Fruit fly (Drosophila melanogaster): Measurements from ENCODE around the gene CG16700.

Gene CG16700

dm6 chrX:17110556-17111177 lies 19.0 kb downstream of the CG16700 start:
- TF ChIP-seq CG5204 (GFP tag; optimal IDR thresholded peaks at IDR 0.05): no peak
- TF ChIP-seq tj (GFP tag; optimal IDR thresholded peaks at IDR 0.05): peak; percentile 96

DNA sequence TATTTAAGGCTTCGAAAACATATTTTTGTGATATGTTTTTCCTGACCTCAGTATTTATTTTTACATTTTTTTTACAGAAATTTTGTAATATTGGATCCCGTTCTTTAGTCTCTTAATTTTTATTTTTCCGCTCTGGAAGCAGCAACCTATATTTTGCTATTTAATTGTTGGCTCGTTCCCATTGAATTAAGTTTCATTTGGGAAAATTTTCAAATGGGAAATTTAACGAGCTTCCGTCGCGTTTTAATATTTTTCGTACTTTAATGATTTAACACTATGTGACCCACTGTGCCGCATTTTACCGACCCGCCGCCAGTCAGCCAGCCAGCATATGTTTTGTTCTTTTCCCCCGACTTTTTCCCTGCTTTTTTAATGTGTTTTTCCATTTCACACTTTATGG lies 19.6 kb downstream of the CG16700 start:
- TF ChIP-seq bab1 (GFP tag; optimal IDR thresholded peaks at IDR 0.05): no peak
- TF ChIP-seq CG7101 (tag; optimal IDR thresholded peaks at IDR 0.05): no peak
- no peak for TF ChIP-seq CG1620 (GFP tag; optimal IDR thresholded peaks at IDR 0.05)
- TF ChIP-seq CG11617 (GFP tag; optimal IDR thresholded peaks at IDR 0.05): no peak
- no peak for TF ChIP-seq pad (GFP tag; optimal IDR thresholded peaks at IDR 0.05)
- no peak for TF ChIP-seq tj (GFP tag; optimal IDR thresholded peaks at IDR 0.05)
- no peak for TF ChIP-seq Crg-1 (GFP tag; optimal IDR thresholded peaks at IDR 0.05)
- TF ChIP-seq CG12768 (GFP tag; optimal IDR thresholded peaks at IDR 0.05): no peak
- TF ChIP-seq cic (GFP tag; optimal IDR thresholded peaks at IDR 0.05): no peak
- TF ChIP-seq Mnt (GFP tag; optimal IDR thresholded peaks at IDR 0.05): no peak
- TF ChIP-seq CG14711 (tag; optimal IDR thresholded peaks at IDR 0.05): no peak
- TF ChIP-seq CG33017 (tag; optimal IDR thresholded peaks at IDR 0.05): no peak
- TF ChIP-seq toe (GFP tag; optimal IDR thresholded peaks at IDR 0.05): no peak

DNA sequence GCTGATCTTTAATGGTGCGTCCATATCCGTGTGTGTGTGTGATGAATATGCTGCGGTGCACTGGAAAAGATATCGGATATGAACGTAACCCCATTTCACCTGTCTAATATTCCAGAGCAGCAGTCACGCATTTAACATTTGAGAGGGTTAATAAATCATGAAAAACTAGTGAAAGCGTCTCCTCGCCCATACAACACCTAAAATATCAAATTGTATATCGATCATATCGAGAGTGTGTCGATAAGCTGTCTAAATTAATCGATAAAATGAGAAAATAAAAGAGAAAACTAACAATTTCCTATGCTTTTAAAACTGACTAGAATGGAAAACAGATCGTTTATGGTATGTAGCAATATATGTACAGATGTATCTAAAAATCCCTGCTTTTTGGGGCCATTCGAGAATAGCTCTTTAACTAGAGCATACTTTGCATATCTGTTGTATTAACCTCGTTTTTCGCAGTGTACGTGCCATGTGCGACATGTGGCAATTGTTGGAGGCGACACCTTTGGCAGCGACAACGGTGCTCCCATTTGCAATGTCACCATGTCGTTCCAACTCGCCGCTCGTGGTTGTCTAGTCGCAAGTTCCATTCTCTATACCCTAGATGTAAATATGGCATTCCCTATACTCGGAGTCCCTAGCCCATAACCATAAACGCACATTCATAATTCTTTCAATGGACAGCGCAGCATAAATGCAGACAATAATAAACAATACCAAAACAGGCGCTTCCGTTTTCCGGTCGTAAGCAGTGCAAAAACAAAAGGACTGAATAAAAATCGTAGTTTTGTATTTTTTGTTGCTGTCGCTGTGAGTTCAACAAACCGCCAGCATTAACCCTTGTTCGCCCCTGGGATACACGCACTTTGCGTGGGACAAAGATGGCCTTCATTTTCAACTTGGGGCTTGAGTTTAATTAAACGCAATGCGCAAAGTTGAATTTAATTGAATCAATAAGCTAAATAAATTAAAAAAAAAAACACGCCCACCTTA lies 20.6 kb downstream of the CG16700 start:
- no peak for TF ChIP-seq Hr96 (GFP tag; optimal IDR thresholded peaks at IDR 0.05)
- peak; percentile 7 for TF ChIP-seq kay (GFP tag; ENCODE audit: borderline replicate concordance)

dm6 chrX:17113324-17113723 lies 21.7 kb downstream of the CG16700 start:
- TF ChIP-seq Mnt (GFP tag; optimal IDR thresholded peaks at IDR 0.05) (no peak), CG1620 (GFP tag; optimal IDR thresholded peaks at IDR 0.05) (no peak), CG14711 (tag; optimal IDR thresholded peaks at IDR 0.05) (peak; percentile 39), Crg-1 (GFP tag; optimal IDR thresholded peaks at IDR 0.05) (no peak), CG7045 (GFP tag; optimal IDR thresholded peaks at IDR 0.05) (no peak), cic (GFP tag; optimal IDR thresholded peaks at IDR 0.05) (no peak), toe (GFP tag; optimal IDR thresholded peaks at IDR 0.05) (no peak), CG7101 (tag; optimal IDR thresholded peaks at IDR 0.05) (peak; percentile 48), CG33017 (tag; optimal IDR thresholded peaks at IDR 0.05) (peak; percentile 15), Clk (GFP tag; optimal IDR thresholded peaks at IDR 0.05) (no peak), cnc (optimal IDR thresholded peaks at IDR 0.05) (no peak), bab1 (GFP tag; optimal IDR thresholded peaks at IDR 0.05) (peak; percentile 50), CG11617 (GFP tag; optimal IDR thresholded peaks at IDR 0.05) (peak; percentile 62), CG5204 (GFP tag; optimal IDR thresholded peaks at IDR 0.05) (no peak), tj (GFP tag; optimal IDR thresholded peaks at IDR 0.05) (peak; percentile 21), ovo (GFP tag; optimal IDR thresholded peaks at IDR 0.05) (no peak), Hr96 (GFP tag; optimal IDR thresholded peaks at IDR 0.05) (no peak), pad (GFP tag; optimal IDR thresholded peaks at IDR 0.05) (no peak), kay (GFP tag; ENCODE audit: borderline replicate concordance) (no peak), CG12768 (GFP tag; optimal IDR thresholded peaks at IDR 0.05) (no peak)

- TF ChIP-seq kay (GFP tag; ENCODE audit: borderline replicate concordance) (no peak), pad (GFP tag; optimal IDR thresholded peaks at IDR 0.05) (peak; percentile 28), CG14711 (tag; optimal IDR thresholded peaks at IDR 0.05) (peak; percentile 11)
Measured at dm6 chrX:17121600-17121999, 29.9 kb downstream of the CG16700 start.

DNA sequence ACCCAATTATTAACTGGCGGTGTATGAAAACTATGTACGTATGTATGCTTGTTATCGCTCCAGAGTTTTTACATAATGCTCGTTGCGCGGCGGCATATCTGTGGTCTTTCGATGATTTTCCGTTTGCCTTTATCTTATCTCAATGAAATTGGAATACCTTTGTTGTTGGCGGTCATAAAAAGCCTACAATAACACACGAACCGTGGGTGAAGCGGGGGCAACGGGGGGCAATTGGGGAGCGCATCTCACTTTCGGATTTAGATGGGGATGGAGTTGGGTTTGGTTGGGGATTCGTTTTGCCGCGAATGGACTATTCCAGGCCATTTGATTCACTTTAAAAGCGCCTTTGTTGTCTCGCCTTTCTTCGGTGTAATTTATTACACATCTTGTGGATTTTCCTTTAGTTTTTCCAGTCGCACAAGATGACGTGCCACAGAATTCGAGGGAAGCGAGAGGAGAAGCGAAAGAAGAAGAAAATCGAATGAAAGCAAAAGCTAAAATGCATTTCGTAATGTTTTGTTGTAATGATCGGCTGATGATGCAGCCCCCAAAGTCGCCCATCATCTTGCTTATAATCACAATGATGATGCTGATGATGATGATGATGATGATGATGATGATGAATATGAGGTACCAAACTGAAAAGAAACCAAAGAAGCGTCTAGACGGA lies 30.9 kb downstream of the CG16700 start:
- TF ChIP-seq CG11617 (GFP tag; optimal IDR thresholded peaks at IDR 0.05): no peak
- no peak for TF ChIP-seq CG33017 (tag; optimal IDR thresholded peaks at IDR 0.05)
- no peak for TF ChIP-seq bab1 (GFP tag; optimal IDR thresholded peaks at IDR 0.05)
- no peak for TF ChIP-seq pad (GFP tag; optimal IDR thresholded peaks at IDR 0.05)
- no peak for TF ChIP-seq ovo (GFP tag; optimal IDR thresholded peaks at IDR 0.05)
- TF ChIP-seq Mnt (GFP tag; optimal IDR thresholded peaks at IDR 0.05): no peak
- no peak for TF ChIP-seq CG14711 (tag; optimal IDR thresholded peaks at IDR 0.05)
- TF ChIP-seq cnc (optimal IDR thresholded peaks at IDR 0.05): no peak
- no peak for TF ChIP-seq CG7101 (tag; optimal IDR thresholded peaks at IDR 0.05)

All from whole organism, adult.